Fruit fly (Drosophila melanogaster) Kc167 (cell line): ENCODE data around the gene CG4597.

Source experiments
- Myc ChIP-seq: fragments of >200 bp; optimal IDR thresholded peaks from 2 replicates; lab custom pipeline; 2017; ENCODE audit warnings: missing external identifiers
- Sin3A ChIP-seq: fragments of >200 bp; optimal IDR thresholded peaks from 2 replicates; lab custom pipeline; 2018; ENCODE audit warnings: missing external identifiers
- h ChIP-seq: fragments of >200 bp; optimal IDR thresholded peaks from 3 replicates; lab custom pipeline; 2018; ENCODE audit warnings: missing external identifiers
- insv ChIP-seq: fragments of >200 bp; optimal IDR thresholded peaks from 3 replicates; lab custom pipeline; 2018; ENCODE audit warnings: missing external identifiers
- psq ChIP-seq: fragments of >200 bp; optimal IDR thresholded peaks from 2 replicates; lab custom pipeline; 2017; ENCODE audit warnings: missing external identifiers
- ttk ChIP-seq: sonication (Bioruptor generic); optimal IDR thresholded peaks from 2 replicates; lab custom pipeline; 2017; ENCODE audit warnings: missing external identifiers

Gene CG4597

DNA sequence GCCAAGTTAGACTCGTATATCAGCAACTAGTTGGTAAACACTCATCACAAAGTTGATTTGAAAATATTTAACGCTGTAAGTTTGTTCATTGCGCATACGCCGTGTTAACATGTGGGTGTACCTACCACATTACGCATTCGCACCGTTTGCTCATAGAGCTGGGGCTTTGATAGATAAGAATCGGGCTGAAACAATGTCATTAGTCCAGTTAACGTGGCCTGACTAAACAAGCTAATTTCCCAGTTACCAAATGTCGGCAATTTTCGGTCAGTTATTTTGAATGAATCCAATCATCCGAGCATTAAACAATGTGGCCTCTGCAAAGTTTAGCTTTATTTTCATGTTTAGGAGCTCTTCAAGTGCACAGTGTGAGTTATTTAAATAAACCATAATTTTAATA is at the start of gene CG4597:
CG4597 (plus strand) TSS at position 301 of the 400 bp plus-strand sequence.
- TF ChIP-seq Sin3A (lab: Kevin White, UChicago) (no peak), psq (lab: Kevin White, UChicago) (no peak), insv (lab: Kevin White, UChicago) (no peak), ttk (no peak), Myc (lab: Kevin White, UChicago) (no peak), h (no peak)

DNA sequence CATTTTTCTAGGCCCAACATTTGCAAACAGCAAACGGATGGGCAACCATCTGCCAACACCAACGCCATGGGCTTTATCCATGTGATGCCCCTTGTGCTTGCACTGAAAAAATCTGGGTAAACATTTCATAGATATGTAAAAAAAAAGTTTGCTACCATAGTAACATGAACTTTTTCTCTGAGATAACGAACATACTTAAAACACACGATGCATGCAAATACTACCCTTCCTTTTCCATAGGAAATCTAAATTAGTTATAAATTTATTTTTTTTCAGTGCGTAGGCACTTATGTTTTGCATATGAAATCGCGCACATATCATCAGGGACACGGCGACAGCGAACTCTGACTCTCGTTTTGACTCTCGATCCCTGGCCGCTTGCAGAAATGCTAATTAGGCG is 48.5 kb upstream of the CG4597 start:
- TF ChIP-seq Myc (lab: Kevin White, UChicago) (no peak), insv (lab: Kevin White, UChicago) (no peak), psq (lab: Kevin White, UChicago) (no peak), h (no peak), Sin3A (lab: Kevin White, UChicago) (no peak), ttk (no peak)

DNA sequence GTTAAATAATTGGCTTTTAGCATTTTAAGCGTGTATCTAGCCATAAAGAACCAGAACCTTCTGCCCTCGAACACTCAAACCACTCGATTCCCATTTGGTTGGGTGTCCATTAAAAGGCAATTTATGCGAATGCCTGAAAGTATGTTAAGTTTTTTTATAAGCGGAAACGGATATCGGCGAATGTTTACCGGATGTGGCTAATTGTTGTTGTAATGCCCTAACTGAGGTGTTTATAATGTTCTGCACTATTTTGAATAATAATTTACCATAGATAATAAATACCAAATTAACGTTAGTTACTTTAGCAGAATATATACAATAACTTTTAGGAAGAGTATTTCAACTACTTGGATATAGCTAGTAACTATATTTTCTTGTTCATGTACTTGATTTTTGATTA is 32.6 kb upstream of the CG4597 start:
- TF ChIP-seq h = no peak
- TF ChIP-seq Sin3A (lab: Kevin White, UChicago) = no peak
- no peak for TF ChIP-seq psq (lab: Kevin White, UChicago)
- TF ChIP-seq insv (lab: Kevin White, UChicago) = no peak
- TF ChIP-seq Myc (lab: Kevin White, UChicago) = no peak
- no peak for TF ChIP-seq ttk

DNA sequence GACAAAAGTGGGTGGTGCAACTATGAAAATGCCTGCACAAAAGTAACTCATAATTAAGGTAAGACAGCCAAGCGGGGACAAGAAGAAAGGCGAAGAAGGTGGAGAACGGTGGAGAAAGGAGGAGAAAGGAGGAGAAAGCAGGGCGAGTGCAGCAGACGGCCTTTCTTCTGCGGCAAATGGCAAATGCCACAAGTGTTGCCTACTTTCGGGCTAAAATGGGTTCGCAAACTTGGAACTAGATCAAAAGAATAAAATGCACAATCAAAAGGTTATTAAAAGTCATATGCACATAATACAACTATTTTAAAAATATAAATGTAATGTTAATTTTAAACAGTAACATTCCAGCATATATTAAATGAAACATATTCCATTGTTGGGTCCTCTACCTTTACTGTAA is 27.2 kb upstream of the CG4597 start:
- TF ChIP-seq insv (lab: Kevin White, UChicago) = no peak
- no peak for TF ChIP-seq psq (lab: Kevin White, UChicago)
- TF ChIP-seq ttk = no peak
- no peak for TF ChIP-seq h
- no peak for TF ChIP-seq Sin3A (lab: Kevin White, UChicago)
- no peak for TF ChIP-seq Myc (lab: Kevin White, UChicago)

DNA sequence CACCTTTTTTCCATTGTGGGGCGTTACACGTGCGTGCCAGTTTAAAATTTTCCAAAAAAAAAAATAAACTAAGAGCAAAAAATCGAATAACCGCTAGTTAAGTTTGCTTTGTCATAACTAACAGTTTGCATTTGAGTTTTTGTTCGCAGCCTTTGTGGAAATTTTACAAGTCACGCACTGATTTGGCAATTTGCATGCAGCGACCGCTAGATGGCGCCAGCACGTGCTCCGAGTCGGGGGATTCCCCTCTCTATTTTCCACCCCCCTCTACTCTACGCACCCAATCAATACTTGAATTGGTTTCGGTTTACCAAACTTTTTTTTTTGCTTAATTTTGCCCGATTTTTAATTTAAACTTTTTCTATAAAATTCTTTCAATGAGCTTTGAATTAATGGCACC is 4.1 kb upstream of the CG4597 start:
- no peak for TF ChIP-seq h
- TF ChIP-seq Sin3A (lab: Kevin White, UChicago) = no peak
- TF ChIP-seq insv (lab: Kevin White, UChicago) = no peak
- TF ChIP-seq ttk = no peak
- TF ChIP-seq psq (lab: Kevin White, UChicago) = no peak

DNA sequence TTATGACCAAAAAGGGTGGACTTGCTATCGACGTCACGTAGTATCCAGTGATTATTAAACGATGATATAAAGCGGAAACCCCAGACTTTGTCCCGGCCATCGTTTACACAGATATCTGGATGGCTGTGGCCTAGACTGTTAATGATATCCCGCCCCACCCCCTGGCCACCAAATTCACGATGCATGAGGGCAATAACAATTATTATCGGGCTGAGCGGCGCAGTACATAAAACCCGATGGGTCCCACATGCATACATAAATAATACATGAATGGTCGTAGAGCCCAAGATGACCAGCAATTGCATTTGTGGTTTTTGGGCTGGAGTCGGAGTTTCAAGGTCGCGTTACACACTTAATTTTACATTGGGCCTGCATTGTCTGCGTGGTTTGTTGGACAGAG is 1.7 kb upstream of the CG4597 start:
- TF ChIP-seq Myc (lab: Kevin White, UChicago) = no peak
- no peak for TF ChIP-seq h
- TF ChIP-seq Sin3A (lab: Kevin White, UChicago) = no peak
- TF ChIP-seq psq (lab: Kevin White, UChicago) = no peak
- TF ChIP-seq ttk = no peak
- no peak for TF ChIP-seq insv (lab: Kevin White, UChicago)

DNA sequence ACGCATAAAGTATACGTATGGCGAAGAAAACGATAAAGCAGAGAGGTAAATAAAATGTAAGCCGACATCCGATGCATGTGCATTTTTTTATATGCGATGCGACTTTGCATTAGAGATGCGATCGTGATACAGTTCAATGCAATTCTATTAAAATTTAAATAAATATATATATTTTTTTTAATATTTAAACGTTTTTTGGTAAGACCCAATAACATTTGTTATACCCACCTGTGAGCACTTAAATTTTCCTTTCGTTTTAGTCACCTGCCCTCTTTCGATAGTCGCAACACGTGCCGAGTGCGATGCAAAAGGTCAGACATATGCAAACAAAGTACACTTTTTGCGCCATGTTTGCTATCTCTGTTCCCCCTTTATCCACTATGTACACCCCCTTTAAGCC is 1.1 kb upstream of the CG4597 start:
- TF ChIP-seq Myc (lab: Kevin White, UChicago) = no peak
- TF ChIP-seq insv (lab: Kevin White, UChicago) = no peak

DNA sequence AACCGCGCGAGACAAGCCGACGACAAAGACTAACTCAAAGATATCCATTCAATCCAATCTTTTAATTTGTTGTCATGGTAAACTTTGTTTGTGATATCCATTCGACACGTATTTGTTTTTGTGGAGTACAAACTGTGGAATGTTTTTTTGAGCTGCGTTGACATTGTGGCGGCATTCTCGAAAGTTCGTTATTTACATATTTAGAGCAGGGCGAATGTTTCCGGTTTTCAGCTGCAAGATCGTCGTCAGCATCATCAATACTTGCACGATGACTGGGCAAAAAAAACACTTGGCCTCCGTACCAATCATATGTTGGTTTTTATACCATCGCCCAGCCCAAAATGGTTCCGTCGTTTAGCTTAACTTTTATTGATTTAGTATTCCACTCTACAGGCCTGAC is 1.2 kb downstream of the CG4597 start:
- TF ChIP-seq psq (lab: Kevin White, UChicago) = no peak
- TF ChIP-seq insv (lab: Kevin White, UChicago) = no peak
- no peak for TF ChIP-seq ttk
- TF ChIP-seq Sin3A (lab: Kevin White, UChicago) = no peak
- TF ChIP-seq Myc (lab: Kevin White, UChicago) = no peak
- TF ChIP-seq h = no peak

DNA sequence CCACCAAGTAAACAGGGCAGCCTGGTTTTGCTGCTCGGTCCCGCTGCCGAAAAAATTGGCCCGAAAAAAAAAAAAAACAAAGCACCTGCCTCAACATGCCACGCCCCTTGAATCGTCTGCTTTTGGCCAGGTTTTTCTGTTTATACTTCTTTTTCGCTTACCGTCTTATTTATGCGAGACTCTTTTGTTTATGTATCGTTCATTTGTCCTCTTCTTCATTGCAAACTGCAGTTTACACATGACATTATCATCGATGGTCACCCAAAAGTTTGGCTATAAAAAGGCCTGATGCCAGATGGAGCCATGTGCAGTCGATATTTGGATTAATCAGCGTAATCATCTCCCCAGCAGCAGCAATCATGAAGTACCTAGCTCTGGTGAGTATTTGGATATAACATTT is 1.9 kb downstream of the CG4597 start, which contains the start of gene CG15212:
CG15212 (plus strand) TSS at position 301 of the 400 bp plus-strand sequence.
- TF ChIP-seq insv (lab: Kevin White, UChicago) (no peak), psq (lab: Kevin White, UChicago) (no peak), h (no peak), ttk (no peak), Myc (lab: Kevin White, UChicago) (no peak), Sin3A (lab: Kevin White, UChicago) (no peak)

DNA sequence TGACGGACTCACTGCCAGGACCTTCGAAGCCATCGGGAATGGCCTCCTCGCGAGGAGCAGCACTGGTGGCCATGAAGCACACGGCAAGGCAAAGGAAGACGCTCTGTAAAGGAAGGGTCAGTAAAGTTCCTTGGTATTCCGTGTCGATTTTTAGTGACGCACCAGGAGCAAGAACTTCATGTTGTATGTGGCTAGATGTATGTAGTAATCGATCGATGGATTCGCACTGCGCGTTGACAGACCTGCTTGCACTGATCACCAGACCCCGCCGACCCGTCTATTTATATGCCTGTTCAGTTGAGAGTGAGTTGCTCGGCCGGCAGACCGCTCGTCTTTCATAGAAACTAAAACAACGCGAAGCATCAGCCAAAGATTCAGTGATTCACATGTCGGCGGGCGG is 3.7 kb downstream of the CG4597 start, which contains the start of gene CG15213:
CG15213 (minus strand) TSS at position 255 of the 400 bp plus-strand sequence.
- TF ChIP-seq h (no peak), Myc (lab: Kevin White, UChicago) (no peak), psq (lab: Kevin White, UChicago) (no peak), ttk (no peak), Sin3A (lab: Kevin White, UChicago) (no peak)

DNA sequence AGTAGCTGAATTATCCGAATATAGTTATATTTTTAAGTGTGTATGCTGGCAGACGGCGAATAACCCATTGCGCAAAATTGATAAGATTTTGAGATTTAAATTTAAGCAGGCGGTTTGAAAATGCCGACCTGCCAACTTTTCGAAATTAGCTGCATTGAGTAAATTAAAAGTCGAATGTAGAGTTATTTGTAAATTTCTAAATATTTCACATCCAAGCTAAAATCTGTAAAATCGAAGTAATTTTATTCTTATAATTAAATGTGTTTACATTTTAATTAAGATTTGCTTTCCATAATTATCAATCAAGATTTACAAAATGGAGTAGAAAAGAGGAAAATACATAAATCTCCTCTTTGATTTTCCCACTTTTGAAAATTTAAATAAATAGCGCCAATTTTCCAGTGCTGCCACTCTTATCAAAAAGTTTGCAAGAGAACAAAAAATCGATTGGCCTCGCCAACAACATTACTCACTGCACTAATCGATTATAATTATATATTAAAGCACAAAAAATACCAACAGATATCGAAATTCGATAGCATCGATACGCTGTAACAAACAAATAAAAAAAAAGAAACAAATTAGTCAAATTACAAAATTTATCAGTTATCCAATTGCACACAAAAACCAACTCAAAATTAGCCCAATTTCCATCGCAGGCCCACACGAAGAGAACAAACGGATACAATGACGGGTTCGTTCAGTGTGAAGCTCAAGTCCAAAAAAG is 4.6 kb downstream of the CG4597 start, which contains the start of gene Yod1:
Yod1 (plus strand) TSS at position 168 of the 727 bp plus-strand sequence.
- TF ChIP-seq Myc (lab: Kevin White, UChicago) = no peak
- TF ChIP-seq Sin3A (lab: Kevin White, UChicago) = no peak
- no peak for TF ChIP-seq insv (lab: Kevin White, UChicago)
- TF ChIP-seq psq (lab: Kevin White, UChicago) = no peak
- no peak for TF ChIP-seq ttk
- no peak for TF ChIP-seq h

DNA sequence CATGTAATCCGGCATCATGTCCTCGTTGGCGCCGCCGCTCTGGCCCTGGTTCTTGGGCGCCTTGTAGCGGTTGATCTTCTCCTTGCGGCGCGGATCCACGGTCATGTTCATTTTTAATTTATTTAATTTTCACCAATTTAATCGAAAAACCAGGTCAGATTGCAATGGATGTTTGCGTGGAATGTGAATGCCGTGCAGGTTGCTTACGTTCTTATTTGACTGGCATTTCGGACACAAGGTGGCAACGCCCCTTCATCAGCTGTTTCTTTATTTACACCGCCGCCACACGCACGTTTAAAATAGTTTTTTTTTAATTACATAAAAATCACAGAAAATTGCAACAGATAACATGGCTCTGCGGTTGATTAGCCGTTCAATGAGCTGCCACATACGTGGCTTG is 6.8 kb downstream of the CG4597 start, which contains the start of the genes CG10674 and CG4611:
CG10674 (minus strand) TSS at position 170 of the 400 bp plus-strand sequence.
CG4611 (plus strand) TSS at position 254 of the 400 bp plus-strand sequence.
- no peak for TF ChIP-seq h
- no peak for TF ChIP-seq insv (lab: Kevin White, UChicago)
- no peak for TF ChIP-seq Sin3A (lab: Kevin White, UChicago)

DNA sequence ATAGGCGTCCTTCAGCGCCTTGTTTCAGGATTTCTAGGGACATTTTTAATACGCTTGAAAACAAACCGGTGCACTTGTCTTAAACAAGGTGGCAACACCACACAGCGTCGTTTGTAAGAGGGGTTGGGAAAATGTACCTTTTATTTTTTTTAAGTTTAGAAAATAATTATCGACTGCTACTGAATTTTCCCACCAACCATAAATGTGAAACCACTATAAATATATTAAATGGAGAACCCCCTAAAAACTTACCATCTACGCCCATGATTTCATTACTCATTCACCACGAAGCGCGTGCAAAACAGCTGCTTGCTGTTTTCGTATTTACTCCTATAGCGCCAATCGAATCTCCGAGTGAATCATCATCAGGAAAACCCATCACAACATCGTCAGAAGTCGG is 10.0 kb downstream of the CG4597 start, which contains the start of the genes Tcs5 and CHMP2B:
Tcs5 (minus strand) TSS at position 84 of the 400 bp plus-strand sequence.
CHMP2B (plus strand) TSS at position 308 of the 400 bp plus-strand sequence.
- TF ChIP-seq ttk = no peak
- no peak for TF ChIP-seq Myc (lab: Kevin White, UChicago)
- TF ChIP-seq h = no peak
- TF ChIP-seq Sin3A (lab: Kevin White, UChicago) = no peak
- no peak for TF ChIP-seq psq (lab: Kevin White, UChicago)
- TF ChIP-seq insv (lab: Kevin White, UChicago) = no peak
